Fruit fly (Drosophila melanogaster) whole organism, embryonic: ENCODE results near the gene CG9021.

Source experiments
- BEAF-32 ChIP-seq: fragments of 200-800 bp; sonication (Bioruptor generic); optimal IDR thresholded peaks from 3 replicates; lab custom pipeline; 2017; ENCODE audit warnings: missing biosample characterization, missing genetic modification characterization, mild to moderate bottlenecking, moderate library complexity, missing genetic modification reagents
- BtbVII ChIP-seq: fragments of 200-800 bp; sonication (Bioruptor generic); optimal IDR thresholded peaks from 3 replicates; lab custom pipeline; 2017; ENCODE audit warnings: missing biosample characterization, mild to moderate bottlenecking, missing genetic modification characterization
- CG1024 ChIP-seq: fragments of 200-800 bp; sonication (Bioruptor generic); IDR thresholded peaks from 2 replicates; pipeline ENCODE4 v1.3.6; 2022; ENCODE audit warnings: missing biosample characterization, missing genetic modification characterization
- CG11093 ChIP-seq: fragments of 200-800 bp; sonication (Bioruptor generic); IDR thresholded peaks from 3 replicates; pipeline ENCODE4 v1.3.6; 2022; ENCODE audit warnings: missing biosample characterization, missing genetic modification characterization
- CG12071 ChIP-seq: fragments of 200-800 bp; sonication (Bioruptor generic); optimal IDR thresholded peaks from 3 replicates; lab custom pipeline; 2018; ENCODE audit warnings: missing biosample characterization, mild to moderate bottlenecking, missing genetic modification characterization
- CG12219 ChIP-seq: fragments of 200-800 bp; sonication (Bioruptor generic); optimal IDR thresholded peaks from 3 replicates; lab custom pipeline; 2018; ENCODE audit warnings: missing biosample characterization, mild to moderate bottlenecking, missing genetic modification characterization
- CG13296 ChIP-seq: fragments of 200-800 bp; sonication (Bioruptor generic); optimal IDR thresholded peaks from 3 replicates; lab custom pipeline; 2018; ENCODE audit warnings: missing biosample characterization, mild to moderate bottlenecking, missing genetic modification characterization
- CG1792 ChIP-seq: fragments of 200-800 bp; sonication (Bioruptor generic); optimal IDR thresholded peaks from 2 replicates; lab custom pipeline; 2016; ENCODE audit warnings: missing biosample characterization, missing genetic modification characterization
- CG18764 ChIP-seq: fragments of 200-800 bp; sonication (Bioruptor generic); optimal IDR thresholded peaks from 3 replicates; lab custom pipeline; 2016; ENCODE audit warnings: missing biosample characterization, missing genetic modification characterization
- CG2129 ChIP-seq: fragments of 200-800 bp; sonication (Bioruptor generic); IDR thresholded peaks from 2 replicates; pipeline ENCODE4 v1.3.6; 2022; ENCODE audit warnings: missing biosample characterization, missing genetic modification characterization; ENCODE audit not compliant: partially characterized antibody
- CG2678 ChIP-seq: fragments of 200-800 bp; sonication (Bioruptor generic); optimal IDR thresholded peaks from 3 replicates; lab custom pipeline; 2019; ENCODE audit warnings: missing biosample characterization, mild to moderate bottlenecking, missing genetic modification characterization, moderate library complexity
- CG30403 ChIP-seq: fragments of 200-800 bp; sonication (Bioruptor generic); optimal IDR thresholded peaks from 3 replicates; lab custom pipeline; 2016; ENCODE audit warnings: missing biosample characterization, missing genetic modification characterization
- CG30431 ChIP-seq: fragments of 200-800 bp; sonication (Bioruptor generic); optimal IDR thresholded peaks from 2 replicates; lab custom pipeline; 2017; ENCODE audit warnings: missing biosample characterization, missing genetic modification characterization
- CG3065 ChIP-seq: fragments of 200-800 bp; sonication (Bioruptor generic); optimal IDR thresholded peaks from 2 replicates; lab custom pipeline; 2016; ENCODE audit warnings: missing biosample characterization, missing genetic modification characterization
- CG34422 ChIP-seq: fragments of 200-800 bp; sonication (Bioruptor generic); IDR thresholded peaks from 3 replicates; pipeline ENCODE4 v1.3.6; 2022; ENCODE audit warnings: missing biosample characterization, missing genetic modification characterization
- CG42726 ChIP-seq: fragments of 200-800 bp; sonication (Bioruptor generic); IDR thresholded peaks from 2 replicates; pipeline ENCODE4 v1.3.6; 2022; ENCODE audit warnings: missing biosample characterization, missing genetic modification characterization; ENCODE audit not compliant: partially characterized antibody
- CG5180 ChIP-seq: fragments of 200-800 bp; sonication (Bioruptor generic); optimal IDR thresholded peaks from 3 replicates; lab custom pipeline; 2017; ENCODE audit warnings: missing biosample characterization, missing genetic modification characterization, mild to moderate bottlenecking, moderate library complexity, missing genetic modification reagents
- CG6813 ChIP-seq: fragments of 200-800 bp; sonication (Bioruptor generic); optimal IDR thresholded peaks from 2 replicates; lab custom pipeline; 2017; ENCODE audit warnings: missing biosample characterization, missing genetic modification characterization, mild to moderate bottlenecking, moderate library complexity, missing genetic modification reagents
- CG7372 ChIP-seq: fragments of 200-800 bp; sonication (Bioruptor generic); IDR thresholded peaks from 2 replicates; pipeline ENCODE4 v1.3.6; 2022; ENCODE audit warnings: missing biosample characterization, missing genetic modification characterization
- CG7786 ChIP-seq: fragments of 200-800 bp; sonication (Bioruptor generic); optimal IDR thresholded peaks from 2 replicates; lab custom pipeline; 2016; ENCODE audit warnings: missing biosample characterization, missing genetic modification characterization
- CG8281 ChIP-seq: fragments of 200-800 bp; sonication (Bioruptor generic); optimal IDR thresholded peaks from 2 replicates; lab custom pipeline; 2018; ENCODE audit warnings: missing biosample characterization, mild to moderate bottlenecking, missing genetic modification characterization, moderate library complexity
- CG8290 ChIP-seq, 3 experiments: fragments of 200-800 bp; sonication (Bioruptor generic); optimal IDR thresholded peaks; 2 replicates each; lab custom pipeline; 2016 to 2019; ENCODE audit warnings: missing biosample characterization in 3 of 3, missing genetic modification characterization in 3 of 3, mild to moderate bottlenecking in 2 of 3, moderate library complexity in 1 of 3
- CG9437 ChIP-seq: fragments of 200-800 bp; sonication (Bioruptor generic); optimal IDR thresholded peaks from 2 replicates; lab custom pipeline; 2018; ENCODE audit warnings: missing biosample characterization, mild to moderate bottlenecking, missing genetic modification characterization
- Dfd ChIP-seq, 2 experiments: fragments of >200 bp; optimal IDR thresholded peaks; 2 replicates each; lab custom pipeline; 2017; ENCODE audit warnings: missing biosample characterization in 2 of 2, missing genetic modification characterization in 2 of 2
- Dp ChIP-seq: fragments of 200-800 bp; sonication (Bioruptor generic); optimal IDR thresholded peaks from 2 replicates; lab custom pipeline; 2018; ENCODE audit warnings: missing biosample characterization, mild to moderate bottlenecking, missing genetic modification characterization, moderate library complexity
- HmgD ChIP-seq: fragments of 200-800 bp; sonication (Bioruptor generic); optimal IDR thresholded peaks from 3 replicates; lab custom pipeline; 2016; ENCODE audit warnings: missing biosample characterization, missing genetic modification characterization
- Lim3 ChIP-seq: fragments of 200-800 bp; sonication (Bioruptor generic); IDR thresholded peaks from 2 replicates; pipeline ENCODE4 v1.3.6; 2022; ENCODE audit warnings: missing biosample characterization, missing genetic modification characterization
- Myb ChIP-seq: fragments of 200-800 bp; sonication (Bioruptor generic); optimal IDR thresholded peaks from 2 replicates; lab custom pipeline; 2016; ENCODE audit warnings: missing biosample characterization, missing genetic modification characterization
- NC2β ChIP-seq: fragments of 200-800 bp; sonication (Bioruptor generic); optimal IDR thresholded peaks from 2 replicates; lab custom pipeline; 2016; ENCODE audit warnings: missing biosample characterization, missing genetic modification characterization
- Rx ChIP-seq: fragments of 200-800 bp; sonication (Bioruptor generic); IDR thresholded peaks from 2 replicates; pipeline ENCODE4 v1.3.6; 2022; ENCODE audit warnings: missing biosample characterization, missing genetic modification characterization
- Stat92E ChIP-seq, 3 experiments: fragments of >200 bp in 2 of 3; fragments of 200-800 bp in 1 of 3; sonication (Bioruptor generic) in 1 of 3; optimal IDR thresholded peaks; 2 replicates each; lab custom pipeline; 2017 to 2019; ENCODE audit warnings: missing biosample characterization in 3 of 3, missing genetic modification characterization in 3 of 3, mild to moderate bottlenecking in 1 of 3, moderate library complexity in 1 of 3
- Xbp1 ChIP-seq: fragments of 200-800 bp; sonication (Bioruptor generic); optimal IDR thresholded peaks from 3 replicates; lab custom pipeline; 2016; ENCODE audit warnings: missing biosample characterization, mild to moderate bottlenecking, missing genetic modification characterization
- bowl ChIP-seq: fragments of 200-800 bp; sonication (Bioruptor generic); IDR thresholded peaks from 2 replicates; pipeline ENCODE4 v1.3.6; 2022; ENCODE audit warnings: missing biosample characterization, missing genetic modification characterization
- chn ChIP-seq: fragments of 200-800 bp; sonication (Bioruptor generic); optimal IDR thresholded peaks from 2 replicates; lab custom pipeline; 2016; ENCODE audit warnings: missing biosample characterization, missing genetic modification characterization
- dmrt99B ChIP-seq: fragments of 200-800 bp; sonication (Bioruptor generic); optimal IDR thresholded peaks from 2 replicates; lab custom pipeline; 2018; ENCODE audit warnings: missing biosample characterization, mild to moderate bottlenecking, missing genetic modification characterization, moderate library complexity
- en ChIP-seq: fragments of 200-800 bp; sonication (Bioruptor generic); optimal IDR thresholded peaks from 2 replicates; lab custom pipeline; 2016; ENCODE audit warnings: missing biosample characterization, missing genetic modification characterization
- gce ChIP-seq: fragments of 200-800 bp; sonication (Bioruptor generic); IDR thresholded peaks from 3 replicates; pipeline ENCODE4 v1.3.6; 2022; ENCODE audit warnings: missing biosample characterization, missing genetic modification characterization
- gcm2 ChIP-seq: fragments of 200-800 bp; sonication (Bioruptor generic); optimal IDR thresholded peaks from 2 replicates; lab custom pipeline; 2016; ENCODE audit warnings: missing biosample characterization, missing genetic modification characterization
- hbn ChIP-seq: fragments of 200-800 bp; sonication (Bioruptor generic); IDR thresholded peaks from 2 replicates; pipeline ENCODE4 v1.3.6; 2022; ENCODE audit warnings: missing biosample characterization, missing genetic modification characterization; ENCODE audit not compliant: partially characterized antibody
- jing ChIP-seq: fragments of 200-800 bp; sonication (Bioruptor generic); optimal IDR thresholded peaks from 2 replicates; lab custom pipeline; 2018; ENCODE audit warnings: missing biosample characterization, mild to moderate bottlenecking, missing genetic modification characterization
- nerfin-1 ChIP-seq: fragments of 200-800 bp; sonication (Bioruptor generic); optimal IDR thresholded peaks from 3 replicates; lab custom pipeline; 2019; ENCODE audit warnings: missing biosample characterization, mild to moderate bottlenecking, missing genetic modification characterization, moderate library complexity
- repo ChIP-seq: fragments of 200-800 bp; sonication (Bioruptor generic); optimal IDR thresholded peaks from 2 replicates; lab custom pipeline; 2016; ENCODE audit warnings: missing biosample characterization, missing genetic modification characterization
- sens-2 ChIP-seq: fragments of 200-800 bp; sonication (Bioruptor generic); IDR thresholded peaks from 2 replicates; pipeline ENCODE4 v1.3.6; 2022; ENCODE audit warnings: missing biosample characterization, missing genetic modification characterization
- tio ChIP-seq: fragments of 200-800 bp; sonication (Bioruptor generic); optimal IDR thresholded peaks from 2 replicates; lab custom pipeline; 2017; ENCODE audit warnings: missing biosample characterization, missing genetic modification characterization, inconsistent platforms
- tll ChIP-seq, 2 experiments: fragments of 200-800 bp in 1 of 2; fragments of >200 bp in 1 of 2; sonication (Bioruptor generic) in 1 of 2; optimal IDR thresholded peaks; 2 replicates each; lab custom pipeline; 2017 to 2019; ENCODE audit warnings: missing biosample characterization in 2 of 2, missing genetic modification characterization in 2 of 2, mild to moderate bottlenecking in 1 of 2, moderate library complexity in 1 of 2
- ttk ChIP-seq: fragments of 200-800 bp; sonication (Bioruptor generic); IDR thresholded peaks from 2 replicates; pipeline ENCODE4 v2.1.2; 2022; ENCODE audit warnings: missing biosample characterization, missing genetic modification characterization
- unc-4 ChIP-seq: fragments of 200-800 bp; sonication (Bioruptor generic); IDR thresholded peaks from 2 replicates; pipeline ENCODE4 v1.3.6; 2022; ENCODE audit warnings: missing biosample characterization, missing genetic modification characterization; ENCODE audit not compliant: partially characterized antibody
- zf30C ChIP-seq: fragments of 200-800 bp; sonication (Bioruptor generic); optimal IDR thresholded peaks from 3 replicates; lab custom pipeline; 2018; ENCODE audit warnings: missing biosample characterization, mild to moderate bottlenecking, missing genetic modification characterization

CG9021 gene

DNA sequence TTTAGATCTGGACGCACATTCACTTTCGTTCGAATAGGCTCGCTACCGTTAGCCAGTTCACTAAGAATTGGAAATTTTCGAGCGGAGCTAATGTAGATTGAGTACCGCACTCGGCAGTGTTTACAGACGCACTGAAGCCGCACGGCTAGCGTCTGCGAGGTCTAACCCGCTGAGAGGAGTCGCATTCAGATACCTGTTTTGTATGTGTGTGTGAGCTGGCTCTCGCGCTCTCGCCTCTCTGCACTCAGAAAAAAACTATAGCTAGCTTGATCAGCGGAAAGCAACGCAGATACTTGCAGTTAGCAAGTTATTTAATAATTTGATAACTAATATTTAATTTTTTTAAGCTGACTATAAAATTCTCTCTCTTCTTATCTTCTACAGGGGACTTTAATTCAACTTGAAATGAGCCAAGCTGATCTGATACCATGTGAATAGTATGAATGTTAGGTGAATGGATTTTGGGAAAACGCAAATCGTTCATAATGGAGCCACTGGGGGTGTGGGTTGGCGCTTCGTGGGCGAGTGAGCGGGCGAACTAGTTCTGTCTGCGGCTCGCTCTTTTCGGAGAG lies 25.0 kb downstream of the CG9021 start, which contains the start of gene rau (continued):
- peak; percentile 34 for TF ChIP-seq CG7786 (GFP tag; lab: Kevin White, UChicago)
- TF ChIP-seq CG1792, result no peak
- TF ChIP-seq CG30431 (GFP tag; lab: Kevin White, UChicago), result peak; percentile 43
- peak; percentile 63 for TF ChIP-seq CG8290 (GFP tag; optimal IDR thresholded peaks at IDR 0.05; lab: Kevin White, UChicago)
- peak in 1 of 2 experiments; percentile 50 for TF ChIP-seq CG8290 (tag; optimal IDR thresholded peaks at IDR 0.05; lab: Kevin White, UChicago)
- TF ChIP-seq CG6813, result peak; percentile 42
- no peak for TF ChIP-seq ttk
- TF ChIP-seq hbn (GFP tag; lab: Robert Waterston, UW), result no peak
- TF ChIP-seq Myb, result no peak
- peak; percentile 57 for TF ChIP-seq NC2β (GFP tag; lab: Kevin White, UChicago)
- peak; percentile 68; the same call in 2 of the 3 replicates for TF ChIP-seq CG34422 (GFP tag; lab: Robert Waterston, UW)
- TF ChIP-seq CG2129 (GFP tag; lab: Robert Waterston, UW), result no peak
- peak; percentile 59 for TF ChIP-seq CG9437
- TF ChIP-seq CG12071 (GFP tag; lab: Kevin White, UChicago), result peak; percentile 51
- TF ChIP-seq nerfin-1 (tag; lab: Kevin White, UChicago), result peak; percentile 69
- peak; percentile 87 for TF ChIP-seq CG2678 (tag; lab: Kevin White, UChicago)
- peak in 1 of 3 experiments; percentile 57 for TF ChIP-seq Stat92E (GFP tag; optimal IDR thresholded peaks at IDR 0.05; lab: Kevin White, UChicago)
- TF ChIP-seq unc-4 (GFP tag; lab: Robert Waterston, UW), result no peak
- TF ChIP-seq CG30403 (GFP tag; lab: Kevin White, UChicago), result peak; percentile 76
- no peak; the same call in 1 of the 3 replicates for TF ChIP-seq CG11093 (GFP tag; lab: Robert Waterston, UW)
- peak; percentile 14; the same call in 1 of the 2 replicates for TF ChIP-seq CG1024
- peak; percentile 76 for TF ChIP-seq CG7372 (GFP tag; lab: Robert Waterston, UW)
- TF ChIP-seq tio (GFP tag; lab: Kevin White, UChicago), result peak; percentile 66
- TF ChIP-seq CG12219 (GFP tag; lab: Kevin White, UChicago), result peak; percentile 60
- peak; percentile 55 for TF ChIP-seq BtbVII (GFP tag; lab: Kevin White, UChicago)
- TF ChIP-seq chn (GFP tag; lab: Kevin White, UChicago), result peak; percentile 79
- peak; percentile 83 for TF ChIP-seq dmrt99B (tag; lab: Kevin White, UChicago)
- TF ChIP-seq BEAF-32, result no peak
- TF ChIP-seq zf30C (GFP tag; lab: Kevin White, UChicago), result peak; percentile 98
- peak; percentile 50 for TF ChIP-seq Xbp1
- peak; percentile 62; the same call in 1 of the 2 replicates for TF ChIP-seq CG42726 (GFP tag; lab: Robert Waterston, UW)
- TF ChIP-seq Dp (GFP tag; lab: Kevin White, UChicago), result no peak
- no peak for TF ChIP-seq en (GFP tag; lab: Kevin White, UChicago)
- TF ChIP-seq HmgD (GFP tag; lab: Kevin White, UChicago), result peak; percentile 12
- no peak for TF ChIP-seq CG3065 (GFP tag; lab: Kevin White, UChicago)
- no peak for TF ChIP-seq Dfd (GFP tag; optimal IDR thresholded peaks at IDR 0.05; lab: Kevin White, UChicago)
- peak; percentile 75 for TF ChIP-seq CG13296 (GFP tag; lab: Kevin White, UChicago)
- TF ChIP-seq jing (GFP tag; lab: Kevin White, UChicago), result peak; percentile 26
- peak; percentile 34; the same call in 1 of the 2 replicates for TF ChIP-seq sens-2 (GFP tag; lab: Robert Waterston, UW)
- peak; percentile 23 for TF ChIP-seq gcm2 (GFP tag; lab: Kevin White, UChicago)
- TF ChIP-seq repo (GFP tag; lab: Kevin White, UChicago), result no peak
- 0 out of 3 replicates have a peak, but pooled peaks have one; percentile 39 for TF ChIP-seq gce (GFP tag; lab: Robert Waterston, UW)
- TF ChIP-seq Rx, result peak; percentile 44; the same call in 1 of the 2 replicates
- TF ChIP-seq tll (GFP tag; optimal IDR thresholded peaks at IDR 0.05; lab: Kevin White, UChicago), result no peak
- TF ChIP-seq Lim3 (GFP tag; lab: Robert Waterston, UW), result no peak
- TF ChIP-seq bowl, result no peak
- TF ChIP-seq CG5180 (GFP tag; lab: Kevin White, UChicago), result peak; percentile 67
- TF ChIP-seq CG18764 (GFP tag; lab: Kevin White, UChicago), result peak; percentile 71
- TF ChIP-seq CG8281 (tag; lab: Kevin White, UChicago), result peak; percentile 31
